Fruit fly (Drosophila melanogaster): ENCODE measurements around the gene Lar.

The Lar gene

dm6 chr2L:19758511-19759128 lies 172.2 kb downstream of the Lar start, which contains the start of the genes CG10628 and Dus3 (continued):
- TF ChIP-seq tx (GFP tag; optimal IDR thresholded peaks at IDR 0.05) (peak; percentile 91), CG12659 (GFP tag; optimal IDR thresholded peaks at IDR 0.05) (peak; percentile 92), CG6272 (GFP tag; IDR thresholded peaks at IDR 0.05) (peak; percentile 90), CG9437 (GFP tag; optimal IDR thresholded peaks at IDR 0.05) (peak; percentile 75), ERR (GFP tag; optimal IDR thresholded peaks at IDR 0.05) (peak; percentile 73), eyg (GFP tag; optimal IDR thresholded peaks at IDR 0.05) (peak; percentile 84), Dbx (GFP tag; IDR thresholded peaks at IDR 0.05) (peak; percentile 95), CG15601 (tag; optimal IDR thresholded peaks at IDR 0.05) (peak; percentile 86), Hey (tag; optimal IDR thresholded peaks at IDR 0.05) (peak; percentile 73), CG3847 (GFP tag; IDR thresholded peaks at IDR 0.05) (peak; percentile 91), CG12299 (tag; optimal IDR thresholded peaks at IDR 0.05) (peak; percentile 82), Fer2 (tag; optimal IDR thresholded peaks at IDR 0.05) (peak; percentile 76), CG6854 (GFP tag; optimal IDR thresholded peaks at IDR 0.05) (peak; percentile 74), danr (GFP tag; IDR thresholded peaks at IDR 0.05) (peak; percentile 83), tgo (GFP tag; IDR thresholded peaks at IDR 0.05) (peak; percentile 93), bbx (GFP tag; IDR thresholded peaks at IDR 0.05; ENCODE audit: partially characterized antibody) (peak; percentile 26; the same call in 1 of the 2 replicates), CG11695 (GFP tag; IDR thresholded peaks at IDR 0.05) (peak; percentile 90), CG30020 (tag; optimal IDR thresholded peaks at IDR 0.05) (peak; percentile 70), ssp (GFP tag; IDR thresholded peaks at IDR 0.05) (peak; percentile 80), klu (GFP tag; IDR thresholded peaks at IDR 0.05) (peak; percentile 84), CG8478 (optimal IDR thresholded peaks at IDR 0.05) (no peak), ap (GFP tag; IDR thresholded peaks at IDR 0.05) (peak; percentile 78), CG4404 (GFP tag; IDR thresholded peaks at IDR 0.05) (peak; percentile 79), HLH4C (GFP tag; IDR thresholded peaks at IDR 0.05; ENCODE audit: partially characterized antibody) (peak; percentile 57; the same call in 2 of the 3 replicates), NC2α (GFP tag; optimal IDR thresholded peaks at IDR 0.05) (peak; percentile 74), CG3281 (GFP tag; optimal IDR thresholded peaks at IDR 0.05) (peak; percentile 91), run (tag; optimal IDR thresholded peaks at IDR 0.05) (peak; percentile 64), CG9215 (GFP tag; IDR thresholded peaks at IDR 0.05) (peak; percentile 91), Oaz (GFP tag; IDR thresholded peaks at IDR 0.05) (peak; percentile 83), esg (GFP tag; conservative IDR thresholded peaks at IDR 0.05) (peak; percentile 91), CG12236 (GFP tag; optimal IDR thresholded peaks at IDR 0.05) (peak; percentile 73), sd (tag; optimal IDR thresholded peaks at IDR 0.05) (peak; percentile 97), CG6683 (GFP tag; optimal IDR thresholded peaks at IDR 0.05) (peak; percentile 73), CG42726 (GFP tag; IDR thresholded peaks at IDR 0.05; ENCODE audit: partially characterized antibody) (peak; percentile 45; the same call in 1 of the 2 replicates), CG11398 (GFP tag; optimal IDR thresholded peaks at IDR 0.05) (peak; percentile 87), CG6791 (GFP tag; IDR thresholded peaks at IDR 0.05; ENCODE audit: partially characterized antibody) (no peak), stwl (tag; optimal IDR thresholded peaks at IDR 0.05) (peak; percentile 47), CG17385 (GFP tag; optimal IDR thresholded peaks at IDR 0.05) (peak; percentile 98), CG1832 (GFP tag; optimal IDR thresholded peaks at IDR 0.05) (no peak), CG18476 (GFP tag; optimal IDR thresholded peaks at IDR 0.05) (peak; percentile 83), nmo (GFP tag; optimal IDR thresholded peaks at IDR 0.05) (peak; percentile 94), CG31365 (tag; optimal IDR thresholded peaks at IDR 0.05) (peak; percentile 49), CTCF (GFP tag; optimal IDR thresholded peaks at IDR 0.05) (peak; percentile 15), ttk (GFP tag; IDR thresholded peaks at IDR 0.05) (peak; percentile 88), CG11696 (GFP tag; IDR thresholded peaks at IDR 0.05) (peak; percentile 80), tna (GFP tag; IDR thresholded peaks at IDR 0.05; ENCODE audit: partially characterized antibody) (no peak), kah (GFP tag; optimal IDR thresholded peaks at IDR 0.05) (peak; percentile 71), CG14710 (tag; optimal IDR thresholded peaks at IDR 0.05) (peak; percentile 92), Mes4 (GFP tag; optimal IDR thresholded peaks at IDR 0.05) (peak; percentile 77), sug (tag; optimal IDR thresholded peaks at IDR 0.05) (peak; percentile 91), CG12155 (GFP tag; optimal IDR thresholded peaks at IDR 0.05) (peak; percentile 90)

All from whole organism, embryonic.